Worm (Caenorhabditis elegans) whole organism, L2 larva: ENCODE results near the gene ttr-46.

Source experiments
- ceh-16 ChIP-seq: fragments of 150-350 bp; optimal IDR thresholded peaks from 2 replicates; lab custom pipeline; 2014; ENCODE audit warnings: missing biosample characterization, missing genetic modification characterization
- fos-1 ChIP-seq: fragments of 150-350 bp; optimal IDR thresholded peaks from 2 replicates; lab custom pipeline; 2014; ENCODE audit warnings: missing biosample characterization, missing genetic modification characterization
- gmeb-1 ChIP-seq: fragments of 150-350 bp; optimal IDR thresholded peaks from 2 replicates; lab custom pipeline; 2014; ENCODE audit warnings: missing biosample characterization, missing genetic modification characterization
- nhr-10 ChIP-seq: sonication (generic microtip); optimal IDR thresholded peaks from 2 replicates; lab custom pipeline; 2017; ENCODE audit warnings: missing biosample characterization, missing genetic modification characterization
- nhr-12 ChIP-seq: fragments of 150-350 bp; optimal IDR thresholded peaks from 2 replicates; lab custom pipeline; 2014; ENCODE audit warnings: missing biosample characterization, missing genetic modification characterization
- nhr-237 ChIP-seq: fragments of 150-350 bp; optimal IDR thresholded peaks from 2 replicates; lab custom pipeline; 2014; ENCODE audit warnings: missing biosample characterization, missing genetic modification characterization
- nhr-6 ChIP-seq: fragments of 150-350 bp; optimal IDR thresholded peaks from 2 replicates; lab custom pipeline; 2014; ENCODE audit warnings: missing biosample characterization, missing genetic modification characterization
- skn-1 ChIP-seq: sonication (generic microtip); optimal IDR thresholded peaks from 2 replicates; lab custom pipeline; 2017; ENCODE audit warnings: missing biosample characterization, missing genetic modification characterization
- unc-39 ChIP-seq: fragments of 150-350 bp; optimal IDR thresholded peaks from 2 replicates; lab custom pipeline; 2014; ENCODE audit warnings: missing biosample characterization, missing genetic modification characterization
- unc-55 ChIP-seq: fragments of 150-350 bp; sonication (generic microtip); optimal IDR thresholded peaks from 3 replicates; lab custom pipeline; 2014; ENCODE audit warnings: missing biosample characterization, missing genetic modification reagents, missing genetic modification characterization
- unc-62 ChIP-seq: fragments of 150-350 bp; optimal IDR thresholded peaks from 2 replicates; lab custom pipeline; 2014; ENCODE audit warnings: missing biosample characterization, missing genetic modification reagents, missing genetic modification characterization
- zag-1 ChIP-seq: fragments of 150-350 bp; optimal IDR thresholded peaks from 2 replicates; lab custom pipeline; 2014; ENCODE audit warnings: missing biosample characterization, missing genetic modification characterization

- TF ChIP-seq nhr-6 (tag; lab: Kevin White, UChicago) (no peak), ceh-16 (no peak), nhr-10 (no peak), skn-1 (tag; lab: Kevin White, UChicago) (no peak), unc-62 (GFP tag; lab: Kevin White, UChicago) (no peak), unc-55 (GFP tag; lab: Kevin White, UChicago) (no peak), gmeb-1 (no peak), zag-1 (tag; lab: Kevin White, UChicago) (no peak), unc-39 (no peak), nhr-12 (tag; lab: Kevin White, UChicago) (no peak), nhr-237 (no peak), fos-1 (tag; lab: Kevin White, UChicago) (no peak)
These were observed 13.6 kb upstream of the ttr-46 start, which contains the start of gene srj-33 for ce11 chrV:9937435-9937834.
